Worm (Caenorhabditis elegans): ENCODE results near the gene lec-5.

lec-5 gene

ce11 chrII:5794195-5794594 lies 46.7 kb downstream of the lec-5 start, which contains the start of gene acdh-8:
TSS of gene acdh-8 (plus strand) at chrII:5794495.
- TF ChIP-seq ceh-27 (GFP tag; optimal IDR thresholded peaks at IDR 0.05) (no peak), ceh-79 (tag; optimal IDR thresholded peaks at IDR 0.05) (no peak), snpc-3.4 (tag; optimal IDR thresholded peaks at IDR 0.05) (no peak), F10E7.11 (tag; optimal IDR thresholded peaks at IDR 0.05) (no peak), nhr-179 (tag; optimal IDR thresholded peaks at IDR 0.05) (no peak), lin-35 (GFP tag; optimal IDR thresholded peaks at IDR 0.05) (no peak), let-526 (GFP tag; IDR thresholded peaks at IDR 0.05) (no peak), K12H6.12 (tag; optimal IDR thresholded peaks at IDR 0.05) (no peak), atf-7 (tag; optimal IDR thresholded peaks at IDR 0.05) (no peak), hsf-1 (GFP tag; IDR thresholded peaks at IDR 0.05) (no peak), bed-2 (GFP tag; IDR thresholded peaks at IDR 0.05) (no peak), F52B5.7 (tag; optimal IDR thresholded peaks at IDR 0.05) (no peak), ztf-3 (GFP tag; optimal IDR thresholded peaks at IDR 0.05) (no peak), attf-5 (GFP tag; optimal IDR thresholded peaks at IDR 0.05) (no peak), zim-3 (tag; optimal IDR thresholded peaks at IDR 0.05) (no peak), gei-17 (GFP tag; optimal IDR thresholded peaks at IDR 0.05) (no peak), F57A8.1 (GFP tag; optimal IDR thresholded peaks at IDR 0.05) (no peak), chd-7 (tag; optimal IDR thresholded peaks at IDR 0.05) (no peak), hmg-20 (GFP tag; IDR thresholded peaks at IDR 0.05) (no peak), madf-6 (GFP tag; IDR thresholded peaks at IDR 0.05) (no peak)

ce11 chrII:5792490-5792889 lies 48.4 kb downstream of the lec-5 start, which contains the start of gene K05F1.14:
TSS of gene K05F1.14 (minus strand) at chrII:5792590.
- TF ChIP-seq B0035.1 (tag; optimal IDR thresholded peaks at IDR 0.05) (no peak), madf-8 (GFP tag; conservative IDR thresholded peaks at IDR 0.05) (no peak), nhr-27 (tag; optimal IDR thresholded peaks at IDR 0.05) (no peak), F57C9.4 (tag; optimal IDR thresholded peaks at IDR 0.05) (no peak), ceh-79 (tag; optimal IDR thresholded peaks at IDR 0.05) (no peak), mes-4 (tag; optimal IDR thresholded peaks at IDR 0.05) (no peak), die-1 (tag; optimal IDR thresholded peaks at IDR 0.05) (no peak), aptf-2 (GFP tag; conservative IDR thresholded peaks at IDR 0.05) (no peak), B0336.3 (GFP tag; IDR thresholded peaks at IDR 0.05) (no peak), ceh-100 (GFP tag; IDR thresholded peaks at IDR 0.05) (no peak), Y95B8A.8 (GFP tag; IDR thresholded peaks at IDR 0.05) (no peak), nhr-120 (GFP tag; IDR thresholded peaks at IDR 0.05) (no peak), repo-1 (tag; optimal IDR thresholded peaks at IDR 0.05) (no peak), lag-1 (GFP tag; IDR thresholded peaks at IDR 0.05) (no peak), chd-7 (tag; optimal IDR thresholded peaks at IDR 0.05) (no peak), snpc-1.1 (tag; optimal IDR thresholded peaks at IDR 0.05; ENCODE audit: insufficient read depth) (no peak), athp-1 (tag; optimal IDR thresholded peaks at IDR 0.05) (no peak)

ce11 chrII:5790313-5790773 lies 50.6 kb downstream of the lec-5 start, which contains the start of gene lect-2:
TSS of gene lect-2 (plus strand) at chrII:5790723.
- TF ChIP-seq atf-7 (tag; optimal IDR thresholded peaks at IDR 0.05) (no peak), madf-6 (GFP tag; IDR thresholded peaks at IDR 0.05) (no peak), ceh-58 (GFP tag; IDR thresholded peaks at IDR 0.05) (no peak), him-1 (tag; optimal IDR thresholded peaks at IDR 0.05) (no peak)
